Fruit fly (Drosophila melanogaster) whole organism, embryonic: ENCODE results near the gene Eip75B.
A peak's percentile ranks its signal among the peaks of the same experiment; 100 is the strongest.

Experiments used
- Bteb2 ChIP-seq: fragments of 200-800 bp; sonication (Bioruptor generic); optimal IDR thresholded peaks from 2 replicates; lab custom pipeline; 2016; ENCODE audit warnings: missing biosample characterization, missing genetic modification characterization
- CG10321 ChIP-seq: fragments of 200-800 bp; sonication (Bioruptor generic); IDR thresholded peaks from 2 replicates; pipeline ENCODE4 v1.3.6; 2022; ENCODE audit warnings: missing biosample characterization, missing genetic modification characterization
- CG10979 ChIP-seq: fragments of 200-800 bp; sonication (Bioruptor generic); optimal IDR thresholded peaks from 2 replicates; lab custom pipeline; 2018; ENCODE audit warnings: missing biosample characterization, mild to moderate bottlenecking, missing genetic modification characterization, moderate library complexity
- CG11247 ChIP-seq: fragments of 200-800 bp; sonication (Bioruptor generic); IDR thresholded peaks from 2 replicates; pipeline ENCODE4 v1.3.6; 2022; ENCODE audit warnings: missing biosample characterization, missing genetic modification characterization
- CG12071 ChIP-seq: fragments of 200-800 bp; sonication (Bioruptor generic); optimal IDR thresholded peaks from 3 replicates; lab custom pipeline; 2018; ENCODE audit warnings: missing biosample characterization, mild to moderate bottlenecking, missing genetic modification characterization
- CG12744 ChIP-seq: fragments of 200-800 bp; sonication (Bioruptor generic); optimal IDR thresholded peaks from 2 replicates; lab custom pipeline; 2016; ENCODE audit warnings: missing biosample characterization, missing genetic modification characterization
- CG13424 ChIP-seq: fragments of 200-800 bp; sonication (Bioruptor generic); optimal IDR thresholded peaks from 2 replicates; lab custom pipeline; 2019; ENCODE audit warnings: missing biosample characterization, mild to moderate bottlenecking, missing genetic modification characterization, moderate library complexity
- CG14014 ChIP-seq: fragments of 200-800 bp; sonication (Bioruptor generic); IDR thresholded peaks from 2 replicates; pipeline ENCODE4 v1.3.6; 2022; ENCODE audit warnings: missing biosample characterization, missing genetic modification characterization
- CG15696 ChIP-seq: fragments of 200-800 bp; sonication (Bioruptor generic); optimal IDR thresholded peaks from 2 replicates; lab custom pipeline; 2019; ENCODE audit warnings: missing biosample characterization, mild to moderate bottlenecking, missing genetic modification characterization, moderate library complexity
- CG1602 ChIP-seq: fragments of 200-800 bp; sonication (Bioruptor generic); optimal IDR thresholded peaks from 3 replicates; lab custom pipeline; 2016; ENCODE audit warnings: missing biosample characterization, missing genetic modification characterization
- CG32532 ChIP-seq: fragments of 200-800 bp; sonication (Bioruptor generic); IDR thresholded peaks from 2 replicates; pipeline ENCODE4 v1.3.6; 2022; ENCODE audit warnings: missing biosample characterization, missing genetic modification characterization
- CG34224 ChIP-seq: fragments of 200-800 bp; sonication (Bioruptor generic); IDR thresholded peaks from 3 replicates; pipeline ENCODE4 v1.3.6; 2022; ENCODE audit warnings: missing biosample characterization, missing genetic modification characterization; ENCODE audit not compliant: partially characterized antibody
- CG34422 ChIP-seq: fragments of 200-800 bp; sonication (Bioruptor generic); IDR thresholded peaks from 3 replicates; pipeline ENCODE4 v1.3.6; 2022; ENCODE audit warnings: missing biosample characterization, missing genetic modification characterization
- CG4360 ChIP-seq: fragments of 200-800 bp; sonication (Bioruptor generic); IDR thresholded peaks from 2 replicates; pipeline ENCODE4 v1.3.6; 2022; ENCODE audit warnings: missing biosample characterization, missing genetic modification characterization
- CG4707 ChIP-seq: fragments of 200-800 bp; sonication (Bioruptor generic); optimal IDR thresholded peaks from 2 replicates; lab custom pipeline; 2018; ENCODE audit warnings: missing biosample characterization, mild to moderate bottlenecking, missing genetic modification characterization, moderate library complexity
- CG5180 ChIP-seq: fragments of 200-800 bp; sonication (Bioruptor generic); optimal IDR thresholded peaks from 3 replicates; lab custom pipeline; 2017; ENCODE audit warnings: missing biosample characterization, missing genetic modification characterization, mild to moderate bottlenecking, moderate library complexity, missing genetic modification reagents
- CG7839 ChIP-seq: fragments of 200-800 bp; sonication (Bioruptor generic); optimal IDR thresholded peaks from 3 replicates; lab custom pipeline; 2018; ENCODE audit warnings: missing biosample characterization, mild to moderate bottlenecking, missing genetic modification characterization, moderate library complexity
- CG8290 ChIP-seq, 3 experiments: fragments of 200-800 bp; sonication (Bioruptor generic); optimal IDR thresholded peaks; 2 replicates each; lab custom pipeline; 2016 to 2019; ENCODE audit warnings: missing biosample characterization in 3 of 3, missing genetic modification characterization in 3 of 3, mild to moderate bottlenecking in 2 of 3, moderate library complexity in 1 of 3
- CG9817 ChIP-seq: fragments of 200-800 bp; sonication (Bioruptor generic); optimal IDR thresholded peaks from 2 replicates; lab custom pipeline; 2018; ENCODE audit warnings: missing biosample characterization, mild to moderate bottlenecking, missing genetic modification characterization, moderate library complexity
- CkIIα-i1 ChIP-seq: fragments of 200-800 bp; sonication (Bioruptor generic); IDR thresholded peaks from 2 replicates; pipeline ENCODE4 v1.3.6; 2022; ENCODE audit warnings: missing biosample characterization, missing genetic modification characterization
- D ChIP-seq, 2 experiments: fragments of 200-800 bp in 1 of 2; fragments of >200 bp in 1 of 2; sonication (Bioruptor generic) in 1 of 2; optimal IDR thresholded peaks; 2 replicates in 1 of 2; 3 replicates in 1 of 2; lab custom pipeline; 2017; ENCODE audit warnings: mild to moderate bottlenecking in 1 of 2, missing biosample characterization in 1 of 2, missing genetic modification characterization in 1 of 2, missing genetic modification reagents in 1 of 2
- Dek ChIP-seq: fragments of 200-800 bp; sonication (Bioruptor generic); optimal IDR thresholded peaks from 3 replicates; lab custom pipeline; 2019; ENCODE audit warnings: missing biosample characterization, mild to moderate bottlenecking, missing genetic modification characterization, moderate library complexity
- Drgx ChIP-seq: fragments of 200-800 bp; sonication (Bioruptor generic); IDR thresholded peaks from 2 replicates; pipeline ENCODE4 v1.3.6; 2022; ENCODE audit warnings: missing biosample characterization, missing genetic modification characterization
- Elba2 ChIP-seq: fragments of 200-800 bp; sonication (Bioruptor generic); optimal IDR thresholded peaks from 3 replicates; lab custom pipeline; 2016; ENCODE audit warnings: missing biosample characterization, missing genetic modification characterization
- Gug ChIP-seq: fragments of 200-800 bp; sonication (Bioruptor generic); IDR thresholded peaks from 4 replicates; pipeline ENCODE4 v1.3.6; 2022; ENCODE audit warnings: missing biosample characterization, missing genetic modification characterization
- Hmx ChIP-seq: fragments of 200-800 bp; sonication (Bioruptor generic); optimal IDR thresholded peaks from 2 replicates; lab custom pipeline; 2016; ENCODE audit warnings: missing biosample characterization, missing genetic modification characterization
- Hr3 ChIP-seq: fragments of 200-800 bp; sonication (Bioruptor generic); optimal IDR thresholded peaks from 3 replicates; lab custom pipeline; 2016; ENCODE audit warnings: missing biosample characterization, missing genetic modification characterization
- Hsf ChIP-seq: fragments of 200-800 bp; sonication (Bioruptor generic); optimal IDR thresholded peaks from 3 replicates; lab custom pipeline; 2016; ENCODE audit warnings: missing biosample characterization, missing genetic modification characterization
- Kr ChIP-seq: fragments of 200-800 bp; sonication (Bioruptor generic); optimal IDR thresholded peaks from 2 replicates; lab custom pipeline; 2017; ENCODE audit warnings: missing biosample characterization, mild to moderate bottlenecking, missing genetic modification characterization
- NC2β ChIP-seq: fragments of 200-800 bp; sonication (Bioruptor generic); optimal IDR thresholded peaks from 2 replicates; lab custom pipeline; 2016; ENCODE audit warnings: missing biosample characterization, missing genetic modification characterization
- Nf-YA ChIP-seq: fragments of 200-800 bp; sonication (Bioruptor generic); IDR thresholded peaks from 2 replicates; pipeline ENCODE4 v1.3.6; 2022; ENCODE audit warnings: missing biosample characterization, missing genetic modification characterization
- Oaz ChIP-seq: fragments of 200-800 bp; sonication (Bioruptor generic); IDR thresholded peaks from 2 replicates; pipeline ENCODE4 v1.3.6; 2022; ENCODE audit warnings: missing biosample characterization, missing genetic modification characterization
- Ptx1 ChIP-seq: fragments of 200-800 bp; sonication (Bioruptor generic); IDR thresholded peaks from 2 replicates; pipeline ENCODE4 v1.3.6; 2022; ENCODE audit warnings: missing biosample characterization, missing genetic modification characterization
- Stat92E ChIP-seq, 3 experiments: fragments of >200 bp in 2 of 3; fragments of 200-800 bp in 1 of 3; sonication (Bioruptor generic) in 1 of 3; optimal IDR thresholded peaks; 2 replicates each; lab custom pipeline; 2017 to 2019; ENCODE audit warnings: missing biosample characterization in 3 of 3, missing genetic modification characterization in 3 of 3, mild to moderate bottlenecking in 1 of 3, moderate library complexity in 1 of 3
- ac ChIP-seq: fragments of 200-800 bp; sonication (Bioruptor generic); optimal IDR thresholded peaks from 3 replicates; lab custom pipeline; 2017; ENCODE audit warnings: missing biosample characterization, mild to moderate bottlenecking, missing genetic modification characterization
- br ChIP-seq: fragments of >200 bp; optimal IDR thresholded peaks from 2 replicates; lab custom pipeline; 2017
- bsh ChIP-seq, 2 experiments: fragments of 200-800 bp; sonication (Bioruptor generic); optimal IDR thresholded peaks; 2 replicates each; lab custom pipeline; 2017 to 2018; ENCODE audit warnings: mild to moderate bottlenecking in 2 of 2, missing biosample characterization in 2 of 2, missing genetic modification characterization in 2 of 2, moderate library complexity in 1 of 2
- croc ChIP-seq: fragments of 200-800 bp; sonication (Bioruptor generic); conservative IDR thresholded peaks from 3 replicates; pipeline ENCODE4 v1.3.6; 2022; ENCODE audit warnings: missing biosample characterization, missing genetic modification characterization
- crol ChIP-seq: fragments of 200-800 bp; sonication (Bioruptor generic); IDR thresholded peaks from 2 replicates; pipeline ENCODE4 v1.3.6; 2022; ENCODE audit warnings: missing biosample characterization, missing genetic modification characterization
- her ChIP-seq: fragments of 200-800 bp; sonication (Bioruptor generic); optimal IDR thresholded peaks from 2 replicates; lab custom pipeline; 2016; ENCODE audit warnings: missing biosample characterization, missing genetic modification characterization
- jigr1 ChIP-seq: fragments of 200-800 bp; sonication (Bioruptor generic); IDR thresholded peaks from 3 replicates; pipeline ENCODE4 v1.3.6; 2022; ENCODE audit warnings: missing biosample characterization, missing genetic modification characterization
- ken ChIP-seq: fragments of 200-800 bp; sonication (Bioruptor generic); IDR thresholded peaks from 3 replicates; pipeline ENCODE4 v1.3.6; 2022; ENCODE audit warnings: missing biosample characterization, missing genetic modification characterization
- kni ChIP-seq: fragments of 200-800 bp; sonication (Bioruptor generic); optimal IDR thresholded peaks from 3 replicates; lab custom pipeline; 2017; ENCODE audit warnings: mild to moderate bottlenecking, missing biosample characterization, missing genetic modification reagents, missing genetic modification characterization
- lbe ChIP-seq: fragments of 200-800 bp; sonication (Bioruptor generic); optimal IDR thresholded peaks from 2 replicates; lab custom pipeline; 2016; ENCODE audit warnings: missing biosample characterization, mild to moderate bottlenecking, missing genetic modification characterization
- maf-S ChIP-seq: fragments of 200-800 bp; sonication (Bioruptor generic); optimal IDR thresholded peaks from 2 replicates; lab custom pipeline; 2016; ENCODE audit warnings: missing biosample characterization, missing genetic modification characterization
- peb ChIP-seq: fragments of 200-800 bp; sonication (Bioruptor generic); IDR thresholded peaks from 2 replicates; pipeline ENCODE4 v1.3.6; 2022; ENCODE audit warnings: missing biosample characterization, missing genetic modification characterization
- sens ChIP-seq: fragments of 200-800 bp; sonication (Bioruptor generic); peaks from one replicate; lab custom pipeline; 2016; ENCODE audit warnings: missing biosample characterization, missing genetic modification characterization
- sisA ChIP-seq: fragments of 200-800 bp; sonication (Bioruptor generic); IDR thresholded peaks from 2 replicates; pipeline ENCODE4 v1.3.6; 2022; ENCODE audit warnings: missing biosample characterization, missing genetic modification characterization
- sob ChIP-seq: fragments of 200-800 bp; sonication (Bioruptor generic); IDR thresholded peaks from 2 replicates; pipeline ENCODE4 v1.3.6; 2022; ENCODE audit warnings: missing biosample characterization, missing genetic modification characterization
- tll ChIP-seq, 2 experiments: fragments of 200-800 bp in 1 of 2; fragments of >200 bp in 1 of 2; sonication (Bioruptor generic) in 1 of 2; optimal IDR thresholded peaks; 2 replicates each; lab custom pipeline; 2017 to 2019; ENCODE audit warnings: missing biosample characterization in 2 of 2, missing genetic modification characterization in 2 of 2, mild to moderate bottlenecking in 1 of 2, moderate library complexity in 1 of 2
- zen2 ChIP-seq: fragments of 200-800 bp; sonication (Bioruptor generic); IDR thresholded peaks from 3 replicates; pipeline ENCODE4 v1.3.6; 2022; ENCODE audit warnings: missing biosample characterization, missing genetic modification characterization; ENCODE audit not compliant: partially characterized antibody

Eip75B gene

DNA sequence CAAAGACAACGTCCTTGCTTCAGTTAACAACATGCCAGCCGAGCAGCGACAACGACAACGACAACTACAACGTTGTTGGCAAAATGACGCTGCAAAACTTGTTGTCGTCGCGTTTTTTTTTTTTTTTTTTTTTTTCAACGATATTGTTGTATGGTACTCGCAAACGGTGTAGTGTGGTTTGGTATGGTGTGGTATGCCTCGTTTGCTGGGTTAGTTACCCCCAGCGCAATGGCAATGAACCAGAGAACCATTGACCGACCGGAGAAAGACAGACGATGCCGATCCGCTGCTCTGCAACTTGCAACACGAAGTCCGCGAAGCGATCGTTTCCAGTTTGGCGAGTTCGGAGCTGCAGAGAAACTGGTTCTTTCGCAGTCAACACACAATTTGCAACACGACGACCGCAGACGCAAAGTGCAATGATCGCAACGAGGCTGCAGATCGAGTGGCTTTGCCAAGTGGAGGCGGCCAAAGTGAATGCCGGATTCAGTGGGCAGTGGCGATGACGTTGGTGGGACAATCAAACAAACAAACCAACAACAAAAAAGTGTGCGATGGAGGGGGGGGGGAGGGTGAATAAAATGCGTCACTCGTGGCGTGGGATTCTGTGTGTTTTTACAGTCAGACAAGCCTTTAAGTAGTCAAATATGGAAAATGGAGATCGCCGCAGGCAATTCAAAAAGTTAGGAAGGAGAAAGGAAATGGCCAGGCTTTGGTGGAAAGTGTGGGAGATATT, 51.1 kb downstream of the Eip75B start (continued):
- TF ChIP-seq Elba2 (GFP tag; lab: Kevin White, UChicago) = no peak
- no peak for TF ChIP-seq jigr1
- no peak for TF ChIP-seq croc (GFP tag; lab: Robert Waterston, UW)
- peak in 1 of 2 experiments; percentile 22 for TF ChIP-seq bsh (GFP tag; optimal IDR thresholded peaks at IDR 0.05; lab: Kevin White, UChicago)
- no peak for TF ChIP-seq Bteb2 (GFP tag; lab: Kevin White, UChicago)
- TF ChIP-seq CG11247 (GFP tag; lab: Robert Waterston, UW) = no peak
- no peak for TF ChIP-seq CG34422 (GFP tag; lab: Robert Waterston, UW)
- TF ChIP-seq Drgx (GFP tag; lab: Robert Waterston, UW) = peak; percentile 31; the same call in 1 of the 2 replicates
- TF ChIP-seq CG15696 (tag; lab: Kevin White, UChicago) = no peak
- peak; percentile 57 for TF ChIP-seq crol (GFP tag; lab: Robert Waterston, UW)
- no peak for TF ChIP-seq Stat92E (GFP tag; optimal IDR thresholded peaks at IDR 0.05; lab: Kevin White, UChicago)
- no peak for TF ChIP-seq Hsf (GFP tag; lab: Kevin White, UChicago)
- no peak for TF ChIP-seq NC2β (GFP tag; lab: Kevin White, UChicago)
- peak; percentile 46 for TF ChIP-seq lbe (GFP tag; lab: Kevin White, UChicago)
- no peak for TF ChIP-seq CG32532
- TF ChIP-seq CG12071 = no peak
- TF ChIP-seq zen2 (GFP tag; lab: Robert Waterston, UW) = no peak
- no peak for TF ChIP-seq sob (GFP tag; lab: Robert Waterston, UW)
- no peak for TF ChIP-seq CG14014 (GFP tag; lab: Robert Waterston, UW)
- TF ChIP-seq Gug (GFP tag; lab: Robert Waterston, UW) = no peak
- no peak for TF ChIP-seq CG10321 (GFP tag; lab: Robert Waterston, UW)
- no peak for TF ChIP-seq Oaz (GFP tag; lab: Robert Waterston, UW)
- no peak for TF ChIP-seq Hmx
- TF ChIP-seq kni = no peak
- TF ChIP-seq her = no peak
- TF ChIP-seq CG8290 (GFP tag; optimal IDR thresholded peaks at IDR 0.05; lab: Kevin White, UChicago) = no peak
- no peak for TF ChIP-seq CG8290 (tag; optimal IDR thresholded peaks at IDR 0.05; lab: Kevin White, UChicago)
- no peak for TF ChIP-seq CG9817 (tag; lab: Kevin White, UChicago)
- no peak for TF ChIP-seq CkIIα-i1 (GFP tag; lab: Robert Waterston, UW)
- no peak for TF ChIP-seq maf-S (GFP tag; lab: Kevin White, UChicago)
- no peak for TF ChIP-seq CG13424 (tag; lab: Kevin White, UChicago)
- TF ChIP-seq sisA (GFP tag; lab: Robert Waterston, UW) = no peak
- TF ChIP-seq CG5180 (GFP tag; lab: Kevin White, UChicago) = no peak
- TF ChIP-seq CG10979 (tag; lab: Kevin White, UChicago) = no peak

DNA sequence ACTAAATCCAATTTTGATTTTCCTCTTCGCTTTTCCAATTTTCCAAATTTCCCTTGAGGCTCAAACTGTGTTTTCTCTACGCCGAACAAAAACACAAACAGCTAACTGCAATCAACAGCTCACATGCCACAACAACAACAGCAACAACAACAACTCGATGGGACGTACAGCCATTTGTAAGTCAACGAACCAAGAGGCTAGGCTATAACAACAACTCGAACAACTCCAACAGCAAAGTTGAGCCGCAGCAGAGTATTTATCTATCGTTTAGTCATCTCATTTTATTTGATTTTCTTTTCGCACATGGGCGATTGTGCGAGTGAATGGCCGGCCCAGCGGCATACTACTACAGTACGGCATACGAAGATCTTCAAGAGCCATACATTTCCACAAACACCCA, 51.7 kb downstream of the Eip75B start:
- TF ChIP-seq br (lab: Kevin White, UChicago) (no peak), ken (GFP tag; lab: Robert Waterston, UW) (no peak), Hr3 (GFP tag; lab: Kevin White, UChicago) (no peak), peb (no peak), CG12744 (no peak), CG34224 (GFP tag; lab: Robert Waterston, UW) (no peak), Kr (GFP tag; lab: Kevin White, UChicago) (no peak), Nf-YA (GFP tag; lab: Robert Waterston, UW) (no peak), CG4707 (GFP tag; lab: Kevin White, UChicago) (no peak), Dek (no peak), ac (GFP tag; lab: Kevin White, UChicago) (no peak), sens (GFP tag; lab: Kevin White, UChicago) (no peak), CG7839 (no peak), CG1602 (GFP tag; lab: Kevin White, UChicago) (no peak), Ptx1 (GFP tag; lab: Robert Waterston, UW) (no peak), CG4360 (GFP tag; lab: Robert Waterston, UW) (peak; percentile 96), D (optimal IDR thresholded peaks at IDR 0.05; lab: Kevin White, UChicago) (peak; percentile 56), D (GFP tag; optimal IDR thresholded peaks at IDR 0.05; lab: Kevin White, UChicago) (no peak), tll (GFP tag; optimal IDR thresholded peaks at IDR 0.05; lab: Kevin White, UChicago) (peak in 1 of 2 experiments; percentile 68)
